Worm (Caenorhabditis elegans) whole organism, L1 larva: ENCODE data around the gene T09F3.2.

Source experiments
- C16A3.4 ChIP-seq: fragments of 150-350 bp; optimal IDR thresholded peaks from 2 replicates; lab custom pipeline; 2014; ENCODE audit warnings: missing biosample characterization, missing genetic modification characterization
- C34B4.2 ChIP-seq: sonication (generic microtip); optimal IDR thresholded peaks from 2 replicates; lab custom pipeline; 2017; ENCODE audit warnings: mild to moderate bottlenecking, missing genetic modification characterization, missing compliant biosample characterization
- aha-1 ChIP-seq: fragments of 150-350 bp; optimal IDR thresholded peaks from 2 replicates; lab custom pipeline; 2014; ENCODE audit warnings: missing biosample characterization, missing genetic modification characterization
- alr-1 ChIP-seq: fragments of 200-800 bp; sonication (Bioruptor generic); optimal IDR thresholded peaks from 2 replicates; lab custom pipeline; 2018; ENCODE audit warnings: borderline replicate concordance, mild to moderate bottlenecking, missing genetic modification characterization, missing compliant biosample characterization
- ama-1 ChIP-seq: fragments of 150-350 bp; optimal IDR thresholded peaks from 2 replicates; lab custom pipeline; 2014
- blmp-1 ChIP-seq: fragments of 150-350 bp; optimal IDR thresholded peaks from 2 replicates; lab custom pipeline; 2014; ENCODE audit warnings: missing biosample characterization, missing genetic modification characterization
- ceh-82 ChIP-seq, 3 experiments: fragments of 150-350 bp in 1 of 3; sonication (generic microtip) in 2 of 3; optimal IDR thresholded peaks; 2 replicates each; lab custom pipeline; 2014 to 2017; ENCODE audit warnings: missing biosample characterization in 3 of 3, missing genetic modification characterization in 3 of 3
- ces-1 ChIP-seq: fragments of 150-350 bp; optimal IDR thresholded peaks from 2 replicates; lab custom pipeline; 2014; ENCODE audit warnings: missing biosample characterization, missing genetic modification reagents, missing genetic modification characterization
- dpl-1 ChIP-seq, 3 experiments: fragments of 150-350 bp in 2 of 3; sonication (generic microtip) in 1 of 3; optimal IDR thresholded peaks; 2 replicates each; lab custom pipeline; 2014 to 2017; ENCODE audit warnings: missing biosample characterization in 3 of 3, missing genetic modification characterization in 3 of 3, missing genetic modification reagents in 3 of 3
- efl-1 ChIP-seq, 4 experiments: fragments of 150-350 bp; optimal IDR thresholded peaks in 3 of 4; peaks in 1 of 4; 1 replicate in 1 of 4; 2 replicates in 3 of 4; lab custom pipeline; 2014; ENCODE audit warnings: missing biosample characterization in 2 of 4, missing genetic modification characterization in 2 of 4, missing genetic modification reagents in 2 of 4
- elt-2 ChIP-seq: sonication (generic microtip); optimal IDR thresholded peaks from 2 replicates; lab custom pipeline; 2016; ENCODE audit warnings: missing genetic modification characterization, mild to moderate bottlenecking, inconsistent platforms, missing compliant biosample characterization, missing genetic modification reagents
- ets-5 ChIP-seq: fragments of 200-800 bp; sonication (Bioruptor generic); IDR thresholded peaks from 2 replicates; pipeline ENCODE4 v1.3.6; 2022; ENCODE audit warnings: missing genetic modification characterization, missing compliant biosample characterization
- fos-1 ChIP-seq: fragments of 150-350 bp; optimal IDR thresholded peaks from 2 replicates; lab custom pipeline; 2014; ENCODE audit warnings: missing biosample characterization, missing genetic modification characterization
- hlh-17 ChIP-seq: fragments of 200-800 bp; sonication (Bioruptor generic); optimal IDR thresholded peaks from 2 replicates; lab custom pipeline; 2018; ENCODE audit warnings: missing genetic modification characterization, mild to moderate bottlenecking, missing compliant biosample characterization, moderate library complexity, borderline replicate concordance
- hlh-4 ChIP-seq: sonication (generic microtip); optimal IDR thresholded peaks from 2 replicates; lab custom pipeline; 2016; ENCODE audit warnings: mild to moderate bottlenecking, missing genetic modification characterization, missing compliant biosample characterization
- hpl-2 ChIP-seq: fragments of 150-350 bp; optimal IDR thresholded peaks from 2 replicates; lab custom pipeline; 2014; ENCODE audit warnings: missing biosample characterization, missing genetic modification reagents, missing genetic modification characterization
- jun-1 ChIP-seq: fragments of 150-350 bp; optimal IDR thresholded peaks from 2 replicates; lab custom pipeline; 2014; ENCODE audit warnings: missing biosample characterization, missing genetic modification reagents, missing genetic modification characterization
- lin-14 ChIP-seq: fragments of 200-800 bp; sonication (Bioruptor generic); optimal IDR thresholded peaks from 2 replicates; lab custom pipeline; 2018; ENCODE audit warnings: mild to moderate bottlenecking, missing genetic modification characterization, moderate library complexity, missing compliant biosample characterization
- lin-35 ChIP-seq, 2 experiments: fragments of 150-350 bp; optimal IDR thresholded peaks; 2 replicates each; lab custom pipeline; 2014; ENCODE audit warnings: missing biosample characterization in 2 of 2, missing genetic modification characterization in 2 of 2, missing genetic modification reagents in 2 of 2
- lsy-2 ChIP-seq, 2 experiments: fragments of 150-350 bp; optimal IDR thresholded peaks; 2 replicates each; lab custom pipeline; 2014; ENCODE audit warnings: missing biosample characterization in 2 of 2, missing genetic modification characterization in 2 of 2
- mab-9 ChIP-seq: fragments of 200-800 bp; sonication (Bioruptor generic); IDR thresholded peaks from 2 replicates; pipeline ENCODE4 v1.3.6; 2022; ENCODE audit warnings: missing genetic modification reagents, missing genetic modification characterization, missing compliant biosample characterization
- mdl-1 ChIP-seq, 2 experiments: fragments of 150-350 bp; optimal IDR thresholded peaks; 2 replicates each; lab custom pipeline; 2014 to 2017; ENCODE audit warnings: missing biosample characterization in 2 of 2, missing genetic modification characterization in 2 of 2, inconsistent platforms in 1 of 2
- mep-1 ChIP-seq: fragments of 150-350 bp; optimal IDR thresholded peaks from 2 replicates; lab custom pipeline; 2014; ENCODE audit warnings: missing biosample characterization, missing genetic modification characterization
- nhr-19 ChIP-seq: fragments of 200-800 bp; sonication (Bioruptor generic); conservative IDR thresholded peaks from 2 replicates; pipeline ENCODE4 v1.3.6; 2022; ENCODE audit warnings: missing genetic modification characterization, missing compliant biosample characterization
- nhr-20 ChIP-seq: sonication (generic microtip); optimal IDR thresholded peaks from 2 replicates; lab custom pipeline; 2016; ENCODE audit warnings: mild to moderate bottlenecking, missing genetic modification characterization, missing compliant biosample characterization
- nhr-47 ChIP-seq: sonication (generic microtip); optimal IDR thresholded peaks from 2 replicates; lab custom pipeline; 2016; ENCODE audit warnings: mild to moderate bottlenecking, missing genetic modification characterization, moderate library complexity, missing compliant biosample characterization
- nhr-71 ChIP-seq: sonication (generic microtip); optimal IDR thresholded peaks from 2 replicates; lab custom pipeline; 2016; ENCODE audit warnings: mild to moderate bottlenecking, missing genetic modification characterization, moderate library complexity, missing compliant biosample characterization
- nhr-77 ChIP-seq: fragments of 150-350 bp; optimal IDR thresholded peaks from 2 replicates; lab custom pipeline; 2014; ENCODE audit warnings: missing biosample characterization, missing genetic modification characterization
- nhr-85 ChIP-seq: sonication (generic microtip); peaks from one replicate; lab custom pipeline; 2016; ENCODE audit warnings: missing genetic modification characterization, inconsistent platforms, missing compliant biosample characterization
- nhr-90 ChIP-seq: sonication (generic microtip); optimal IDR thresholded peaks from 2 replicates; lab custom pipeline; 2016; ENCODE audit warnings: mild to moderate bottlenecking, missing genetic modification characterization, missing compliant biosample characterization; ENCODE audit not compliant: poor library complexity
- pag-3 ChIP-seq: sonication (generic microtip); optimal IDR thresholded peaks from 2 replicates; lab custom pipeline; 2017; ENCODE audit warnings: missing genetic modification characterization, mild to moderate bottlenecking, missing compliant biosample characterization, antibody characterized with exemption, borderline replicate concordance; ENCODE audit not compliant: insufficient read depth
- pax-3 ChIP-seq: fragments of 200-800 bp; sonication (Bioruptor generic); optimal IDR thresholded peaks from 2 replicates; lab custom pipeline; 2018; ENCODE audit warnings: mild to moderate bottlenecking, missing genetic modification characterization, moderate library complexity, missing compliant biosample characterization
- rnt-1 ChIP-seq: sonication (generic microtip); optimal IDR thresholded peaks from 2 replicates; lab custom pipeline; 2016; ENCODE audit warnings: mild to moderate bottlenecking, missing genetic modification characterization, moderate library complexity, missing compliant biosample characterization
- snu-23 ChIP-seq: sonication (generic microtip); optimal IDR thresholded peaks from 2 replicates; lab custom pipeline; 2016; ENCODE audit warnings: missing genetic modification characterization, missing compliant biosample characterization
- swsn-7 ChIP-seq: sonication (generic microtip); optimal IDR thresholded peaks from 2 replicates; lab custom pipeline; 2016; ENCODE audit warnings: missing genetic modification characterization, missing compliant biosample characterization
- tbx-2 ChIP-seq: sonication (generic microtip); optimal IDR thresholded peaks from 2 replicates; lab custom pipeline; 2016; ENCODE audit warnings: missing genetic modification characterization, missing compliant biosample characterization
- tlp-1 ChIP-seq: fragments of 150-350 bp; optimal IDR thresholded peaks from 2 replicates; lab custom pipeline; 2014; ENCODE audit warnings: missing biosample characterization, missing genetic modification characterization
- unc-130 ChIP-seq: fragments of 150-350 bp; optimal IDR thresholded peaks from 2 replicates; lab custom pipeline; 2017; ENCODE audit warnings: missing biosample characterization, missing genetic modification characterization, inconsistent platforms
- vab-15 ChIP-seq: sonication (generic microtip); optimal IDR thresholded peaks from 2 replicates; lab custom pipeline; 2017; ENCODE audit warnings: missing genotype, mild to moderate bottlenecking, missing genetic modification characterization, missing compliant biosample characterization
- xbp-1 ChIP-seq: sonication (generic microtip); optimal IDR thresholded peaks from 2 replicates; lab custom pipeline; 2016; ENCODE audit warnings: missing genetic modification characterization, missing compliant biosample characterization
- zag-1 ChIP-seq: fragments of 150-350 bp; optimal IDR thresholded peaks from 2 replicates; lab custom pipeline; 2014; ENCODE audit warnings: missing biosample characterization, missing genetic modification characterization
- ztf-11 ChIP-seq, 2 experiments: sonication (generic microtip); optimal IDR thresholded peaks; 2 replicates each; lab custom pipeline; 2016 to 2017; ENCODE audit warnings: missing genetic modification characterization in 2 of 2, missing biosample characterization in 1 of 2, missing compliant biosample characterization in 1 of 2
- ztf-4 ChIP-seq: fragments of 150-350 bp; optimal IDR thresholded peaks from 2 replicates; lab custom pipeline; 2014; ENCODE audit warnings: missing biosample characterization, missing genetic modification characterization

Gene T09F3.2

ce11 chrII:10389038-10389437 lies 1.9 kb upstream of the T09F3.2 start (continued):
- TF ChIP-seq ces-1 (GFP tag; lab: Kevin White, UChicago) = no peak
- TF ChIP-seq snu-23 (GFP tag; lab: Kevin White, UChicago) = peak; percentile 64
- TF ChIP-seq ets-5 (GFP tag; lab: Robert Waterston, UW) = no peak
- TF ChIP-seq xbp-1 (tag; lab: Kevin White, UChicago) = peak; percentile 28
- TF ChIP-seq elt-2 = peak; percentile 69
- no peak for TF ChIP-seq ztf-11 (tag; optimal IDR thresholded peaks at IDR 0.05; lab: Kevin White, UChicago)
- TF ChIP-seq, all 84 proteins: peak for 23

DNA sequence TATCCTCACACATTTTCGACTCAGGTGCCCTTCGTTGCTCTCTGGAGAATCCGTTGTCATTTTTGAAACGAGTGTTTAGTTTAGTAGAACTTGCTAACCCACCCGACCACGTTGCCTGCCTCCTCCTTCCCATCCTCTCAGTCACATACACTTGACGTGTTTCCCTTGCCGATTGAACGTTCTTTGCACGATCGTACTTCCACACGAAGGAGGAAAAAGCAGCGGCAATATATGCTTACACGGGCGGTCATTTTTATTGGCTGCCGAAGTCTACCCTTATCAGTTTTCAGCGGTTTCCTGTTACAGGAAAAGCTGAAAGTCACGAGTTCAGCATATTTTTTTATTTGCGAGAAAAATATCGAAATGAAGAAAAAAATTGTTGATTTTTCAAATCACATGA lies 1.2 kb upstream of the T09F3.2 start:
- peak; percentile 38 for TF ChIP-seq rnt-1 (tag; lab: Kevin White, UChicago)
- TF ChIP-seq lsy-2 (tag; optimal IDR thresholded peaks at IDR 0.05; lab: Kevin White, UChicago) = peak in 1 of 2 experiments; percentile 25
- TF ChIP-seq ztf-4 (tag; lab: Kevin White, UChicago) = peak; percentile 12
- peak; percentile 4 for TF ChIP-seq unc-130 (tag; lab: Kevin White, UChicago)
- peak; percentile 12 for TF ChIP-seq nhr-90 (tag; lab: Kevin White, UChicago)
- no peak for TF ChIP-seq aha-1 (tag; lab: Kevin White, UChicago)
- no peak for TF ChIP-seq ztf-11 (tag; optimal IDR thresholded peaks at IDR 0.05; lab: Kevin White, UChicago)
- TF ChIP-seq snu-23 (GFP tag; lab: Kevin White, UChicago) = peak; percentile 40
- TF ChIP-seq nhr-19 (GFP tag; lab: Robert Waterston, UW) = peak; percentile 86
- TF ChIP-seq tlp-1 = no peak
- TF ChIP-seq blmp-1 (tag; lab: Kevin White, UChicago) = peak; percentile 32
- peak; percentile 55 for TF ChIP-seq nhr-71 (tag; lab: Kevin White, UChicago)
- no peak for TF ChIP-seq vab-15
- no peak for TF ChIP-seq alr-1
- TF ChIP-seq hpl-2 (GFP tag; lab: Kevin White, UChicago) = no peak
- TF ChIP-seq ceh-82 (tag; optimal IDR thresholded peaks at IDR 0.05; lab: Kevin White, UChicago) = no peak
- TF ChIP-seq nhr-20 (tag; lab: Kevin White, UChicago) = peak; percentile 63
- peak in 1 of 2 experiments; percentile 61 for TF ChIP-seq lin-35 (GFP tag; optimal IDR thresholded peaks at IDR 0.05; lab: Kevin White, UChicago)
- no peak for TF ChIP-seq hlh-17
- peak; percentile 0 for TF ChIP-seq nhr-77 (tag; lab: Kevin White, UChicago)
- peak; percentile 9 for TF ChIP-seq C16A3.4 (tag; lab: Kevin White, UChicago)
- no peak for TF ChIP-seq efl-1 (optimal IDR thresholded peaks at IDR 0.05; lab: Kevin White, UChicago)
- peak in 1 of 2 experiments; percentile 93 for TF ChIP-seq efl-1 (GFP tag; optimal IDR thresholded peaks at IDR 0.05 in 1 of 2; lab: Kevin White, UChicago)
- TF ChIP-seq tbx-2 = peak; percentile 22
- peak; percentile 48 for TF ChIP-seq mep-1
- peak; percentile 51 for TF ChIP-seq jun-1 (tag; lab: Kevin White, UChicago)
- TF ChIP-seq nhr-47 (tag; lab: Kevin White, UChicago) = no peak
- peak; percentile 11 for TF ChIP-seq nhr-85 (tag; lab: Kevin White, UChicago)
- peak in 1 of 2 experiments; percentile 67 for TF ChIP-seq mdl-1 (tag; optimal IDR thresholded peaks at IDR 0.05; lab: Kevin White, UChicago)
- TF ChIP-seq swsn-7 = peak; percentile 17
- peak; percentile 68 for TF ChIP-seq lin-14 (GFP tag; lab: Kevin White, UChicago)
- peak; percentile 54 for TF ChIP-seq ama-1 (lab: Kevin White, UChicago)
- peak; percentile 86 for TF ChIP-seq elt-2

DNA sequence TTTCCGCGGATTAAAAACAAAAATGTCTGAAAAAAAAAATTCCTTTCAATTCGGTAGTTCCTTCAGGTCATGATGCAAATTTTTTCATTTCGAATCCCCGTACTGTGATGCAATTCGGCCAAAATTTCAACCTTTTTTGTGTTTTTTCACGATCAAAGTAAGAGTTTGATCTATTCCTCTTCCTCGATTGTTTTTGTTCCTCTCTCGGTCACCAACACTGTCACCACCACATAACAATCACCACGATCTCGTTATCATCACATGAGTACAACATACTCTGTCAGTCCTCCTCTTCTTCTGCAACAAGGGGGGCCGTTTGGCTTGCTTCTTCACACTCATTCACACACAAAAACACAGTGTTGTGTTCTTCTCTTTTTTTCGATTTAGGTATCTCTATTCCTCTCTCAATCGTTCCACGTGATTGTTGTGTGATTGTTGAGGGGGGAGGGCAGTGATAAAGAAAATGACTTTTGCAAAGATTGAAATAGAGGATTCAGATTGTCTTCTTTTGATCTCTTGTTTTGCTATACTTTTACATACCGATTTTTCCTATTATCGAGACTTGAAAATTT lies 618 bp upstream of the T09F3.2 start:
- peak; percentile 59 for TF ChIP-seq rnt-1 (tag; lab: Kevin White, UChicago)
- peak in 1 of 2 experiments; percentile 90 for TF ChIP-seq mdl-1 (tag; optimal IDR thresholded peaks at IDR 0.05; lab: Kevin White, UChicago)
- TF ChIP-seq ces-1 (GFP tag; lab: Kevin White, UChicago) = no peak
- peak; percentile 68 for TF ChIP-seq unc-130 (tag; lab: Kevin White, UChicago)
- peak; percentile 32 for TF ChIP-seq nhr-47 (tag; lab: Kevin White, UChicago)
- TF ChIP-seq hlh-4 (tag; lab: Kevin White, UChicago) = no peak
- TF ChIP-seq nhr-19 (GFP tag; lab: Robert Waterston, UW) = peak; percentile 63
- TF ChIP-seq lsy-2 (tag; optimal IDR thresholded peaks at IDR 0.05; lab: Kevin White, UChicago) = peak; percentile 52 to 60
- TF ChIP-seq nhr-71 (tag; lab: Kevin White, UChicago) = peak; percentile 79
- TF ChIP-seq nhr-90 (tag; lab: Kevin White, UChicago) = peak; percentile 55
- TF ChIP-seq lin-35 (GFP tag; optimal IDR thresholded peaks at IDR 0.05; lab: Kevin White, UChicago) = peak in 1 of 2 experiments; percentile 76
- no peak for TF ChIP-seq hpl-2 (GFP tag; lab: Kevin White, UChicago)
- TF ChIP-seq lin-14 (GFP tag; lab: Kevin White, UChicago) = peak; percentile 87
- TF ChIP-seq snu-23 (GFP tag; lab: Kevin White, UChicago) = peak; percentile 68
- no peak for TF ChIP-seq mab-9 (GFP tag; lab: Robert Waterston, UW)
- TF ChIP-seq nhr-85 (tag; lab: Kevin White, UChicago) = peak; percentile 79
- TF ChIP-seq pax-3 = peak; percentile 4
- TF ChIP-seq dpl-1 (GFP tag; optimal IDR thresholded peaks at IDR 0.05; lab: Kevin White, UChicago) = peak in 1 of 3 experiments; percentile 19
- peak; percentile 30 for TF ChIP-seq pag-3 (tag; lab: Kevin White, UChicago)
- TF ChIP-seq efl-1 (optimal IDR thresholded peaks at IDR 0.05; lab: Kevin White, UChicago) = peak in 1 of 2 experiments; percentile 20
- TF ChIP-seq efl-1 (GFP tag; optimal IDR thresholded peaks at IDR 0.05 in 1 of 2; lab: Kevin White, UChicago) = peak in 1 of 2 experiments; percentile 63
- no peak for TF ChIP-seq C34B4.2 (tag; lab: Kevin White, UChicago)
- peak; percentile 46 for TF ChIP-seq ztf-4 (tag; lab: Kevin White, UChicago)
- peak; percentile 46 for TF ChIP-seq tbx-2
- peak; percentile 69 for TF ChIP-seq blmp-1 (tag; lab: Kevin White, UChicago)
- no peak for TF ChIP-seq zag-1 (tag; lab: Kevin White, UChicago)
- TF ChIP-seq ama-1 (lab: Kevin White, UChicago) = peak; percentile 63
- TF ChIP-seq fos-1 (tag; lab: Kevin White, UChicago) = peak; percentile 32
- TF ChIP-seq nhr-20 (tag; lab: Kevin White, UChicago) = peak; percentile 82
